Fruit fly (Drosophila melanogaster) whole organism, prepupa: ENCODE measurements around the gene cad.

Experiments
- Blimp-1 ChIP-seq: fragments of 200-800 bp; sonication (Bioruptor generic); optimal IDR thresholded peaks from 3 replicates; lab custom pipeline; 2017; ENCODE audit warnings: missing biosample characterization, missing genetic modification characterization, mild to moderate bottlenecking, moderate library complexity, missing genetic modification reagents
- CG10631 ChIP-seq: fragments of 200-800 bp; sonication (Bioruptor generic); optimal IDR thresholded peaks from 2 replicates; lab custom pipeline; 2016; ENCODE audit warnings: missing biosample characterization, missing genetic modification characterization
- CG10669 ChIP-seq: fragments of 200-800 bp; sonication (Bioruptor generic); optimal IDR thresholded peaks from 3 replicates; lab custom pipeline; 2018; ENCODE audit warnings: missing biosample characterization, mild to moderate bottlenecking, missing genetic modification characterization, moderate library complexity
- CG11294 ChIP-seq: fragments of 200-800 bp; sonication (Bioruptor generic); IDR thresholded peaks from 2 replicates; pipeline ENCODE4 v1.3.6; 2022; ENCODE audit warnings: missing biosample characterization, missing genetic modification characterization
- CG11762 ChIP-seq: fragments of 200-800 bp; sonication (Bioruptor generic); optimal IDR thresholded peaks from 3 replicates; lab custom pipeline; 2016; ENCODE audit warnings: missing biosample characterization, missing genetic modification characterization; ENCODE audit not compliant: insufficient read depth
- CG15336 ChIP-seq: fragments of 200-800 bp; sonication (Bioruptor generic); IDR thresholded peaks from 2 replicates; pipeline ENCODE4 v1.3.6; 2022; ENCODE audit warnings: missing biosample characterization, missing genetic modification characterization
- CG1621 ChIP-seq: fragments of 200-800 bp; sonication (Bioruptor generic); optimal IDR thresholded peaks from 3 replicates; lab custom pipeline; 2018; ENCODE audit warnings: missing biosample characterization, mild to moderate bottlenecking, missing genetic modification characterization
- CG16779 ChIP-seq: fragments of 200-800 bp; sonication (Bioruptor generic); optimal IDR thresholded peaks from 3 replicates; lab custom pipeline; 2017; ENCODE audit warnings: missing biosample characterization, mild to moderate bottlenecking, missing genetic modification characterization
- CG3032 ChIP-seq: fragments of 200-800 bp; optimal IDR thresholded peaks from 2 replicates; lab custom pipeline; 2019; ENCODE audit warnings: missing biosample characterization, mild to moderate bottlenecking, missing genetic modification characterization, moderate library complexity
- CG32006 ChIP-seq: fragments of 200-800 bp; sonication (Bioruptor generic); optimal IDR thresholded peaks from 3 replicates; lab custom pipeline; 2017; ENCODE audit warnings: missing biosample characterization, mild to moderate bottlenecking, missing genetic modification characterization
- CG34406 ChIP-seq: fragments of 200-800 bp; sonication (Bioruptor generic); optimal IDR thresholded peaks from 3 replicates; lab custom pipeline; 2016; ENCODE audit warnings: missing biosample characterization, missing genetic modification characterization
- CG4318 ChIP-seq: fragments of 200-800 bp; sonication (Bioruptor generic); optimal IDR thresholded peaks from 3 replicates; lab custom pipeline; 2017; ENCODE audit warnings: missing biosample characterization, mild to moderate bottlenecking, missing genetic modification characterization
- CG6276 ChIP-seq: fragments of 200-800 bp; sonication (Bioruptor generic); optimal IDR thresholded peaks from 2 replicates; lab custom pipeline; 2017; ENCODE audit warnings: missing biosample characterization, mild to moderate bottlenecking, missing genetic modification characterization
- CG6792 ChIP-seq: fragments of 200-800 bp; sonication (Bioruptor generic); optimal IDR thresholded peaks from 3 replicates; lab custom pipeline; 2016; ENCODE audit warnings: missing biosample characterization, missing genetic modification characterization
- CG6808 ChIP-seq: fragments of 200-800 bp; sonication (Bioruptor generic); optimal IDR thresholded peaks from 3 replicates; lab custom pipeline; 2017; ENCODE audit warnings: missing biosample characterization, missing genetic modification characterization, mild to moderate bottlenecking, moderate library complexity, missing genetic modification reagents
- CG6854 ChIP-seq: fragments of 200-800 bp; sonication (Bioruptor generic); optimal IDR thresholded peaks from 2 replicates; lab custom pipeline; 2017; ENCODE audit warnings: missing biosample characterization, mild to moderate bottlenecking, missing genetic modification characterization
- CG7368 ChIP-seq: fragments of 200-800 bp; sonication (Bioruptor generic); optimal IDR thresholded peaks from 3 replicates; lab custom pipeline; 2016; ENCODE audit warnings: missing biosample characterization, missing genetic modification characterization
- CG8119 ChIP-seq: fragments of 200-800 bp; sonication (Bioruptor generic); IDR thresholded peaks from 3 replicates; pipeline ENCODE4 v1.3.6; 2022; ENCODE audit warnings: missing biosample characterization, missing genetic modification characterization
- CG8319 ChIP-seq: fragments of 200-800 bp; sonication (Bioruptor generic); optimal IDR thresholded peaks from 3 replicates; lab custom pipeline; 2016; ENCODE audit warnings: missing biosample characterization, missing genetic modification characterization
- CG8632 ChIP-seq: fragments of 200-800 bp; sonication (Bioruptor generic); optimal IDR thresholded peaks from 3 replicates; lab custom pipeline; 2016; ENCODE audit warnings: missing biosample characterization, missing genetic modification characterization
- CG9139 ChIP-seq: fragments of 200-800 bp; sonication (Bioruptor generic); optimal IDR thresholded peaks from 3 replicates; lab custom pipeline; 2017; ENCODE audit warnings: missing biosample characterization, mild to moderate bottlenecking, missing genetic modification characterization
- Eip75B ChIP-seq: fragments of 200-800 bp; sonication (Bioruptor generic); optimal IDR thresholded peaks from 3 replicates; lab custom pipeline; 2016; ENCODE audit warnings: missing biosample characterization, missing genetic modification characterization
- Eip78C ChIP-seq: fragments of 200-800 bp; sonication (Bioruptor generic); peaks from one replicate; lab custom pipeline; 2016; ENCODE audit warnings: missing biosample characterization, missing genetic modification characterization
- Eip93F ChIP-seq: fragments of 200-800 bp; sonication (Bioruptor generic); optimal IDR thresholded peaks from 2 replicates; lab custom pipeline; 2016; ENCODE audit warnings: missing biosample characterization, mild to moderate bottlenecking, missing genetic modification characterization
- Ets21C ChIP-seq: fragments of 200-800 bp; sonication (Bioruptor generic); optimal IDR thresholded peaks from 3 replicates; lab custom pipeline; 2016; ENCODE audit warnings: missing biosample characterization, missing genetic modification characterization
- Ets96B ChIP-seq: fragments of 200-800 bp; optimal IDR thresholded peaks from 2 replicates; lab custom pipeline; 2019; ENCODE audit warnings: missing biosample characterization, mild to moderate bottlenecking, missing genetic modification characterization, moderate library complexity
- Gug ChIP-seq: fragments of 200-800 bp; sonication (Bioruptor generic); IDR thresholded peaks from 2 replicates; pipeline ENCODE4 v1.3.6; 2022; ENCODE audit warnings: missing biosample characterization, missing genetic modification characterization
- Hr39 ChIP-seq: fragments of 200-800 bp; sonication (Bioruptor generic); optimal IDR thresholded peaks from 2 replicates; lab custom pipeline; 2016; ENCODE audit warnings: missing biosample characterization, missing genetic modification characterization
- Hr4 ChIP-seq: fragments of 200-800 bp; sonication (Bioruptor generic); optimal IDR thresholded peaks from 3 replicates; lab custom pipeline; 2016; ENCODE audit warnings: missing biosample characterization, missing genetic modification characterization
- Lpt ChIP-seq: fragments of 200-800 bp; sonication (Bioruptor generic); optimal IDR thresholded peaks from 3 replicates; lab custom pipeline; 2016; ENCODE audit warnings: missing biosample characterization, missing genetic modification characterization
- Met ChIP-seq: fragments of 200-800 bp; sonication (Bioruptor generic); optimal IDR thresholded peaks from 3 replicates; lab custom pipeline; 2016; ENCODE audit warnings: missing biosample characterization, missing genetic modification characterization
- OdsH ChIP-seq: fragments of 200-800 bp; sonication (Bioruptor generic); optimal IDR thresholded peaks from 3 replicates; lab custom pipeline; 2016; ENCODE audit warnings: missing biosample characterization, missing genetic modification characterization
- Smox ChIP-seq: fragments of 200-800 bp; sonication (Bioruptor generic); optimal IDR thresholded peaks from 3 replicates; lab custom pipeline; 2016; ENCODE audit warnings: missing biosample characterization, missing genetic modification characterization
- Sox102F ChIP-seq: fragments of 200-800 bp; sonication (Bioruptor generic); optimal IDR thresholded peaks from 2 replicates; lab custom pipeline; 2016; ENCODE audit warnings: missing biosample characterization, mild to moderate bottlenecking, missing genetic modification characterization
- Sox14 ChIP-seq: fragments of 200-800 bp; sonication (Bioruptor generic); optimal IDR thresholded peaks from 3 replicates; lab custom pipeline; 2016; ENCODE audit warnings: missing biosample characterization, missing genetic modification characterization
- Sox15 ChIP-seq: fragments of 200-800 bp; sonication (Bioruptor generic); optimal IDR thresholded peaks from 3 replicates; lab custom pipeline; 2016; ENCODE audit warnings: missing biosample characterization, missing genetic modification characterization
- achi ChIP-seq: fragments of 200-800 bp; sonication (Bioruptor generic); optimal IDR thresholded peaks from 3 replicates; lab custom pipeline; 2016; ENCODE audit warnings: missing biosample characterization, missing genetic modification characterization
- dac ChIP-seq: fragments of 200-800 bp; sonication (Bioruptor generic); optimal IDR thresholded peaks from 2 replicates; lab custom pipeline; 2017; ENCODE audit warnings: missing biosample characterization, mild to moderate bottlenecking, missing genetic modification characterization
- esn ChIP-seq: fragments of 200-800 bp; sonication (Bioruptor generic); optimal IDR thresholded peaks from 2 replicates; lab custom pipeline; 2016; ENCODE audit warnings: missing biosample characterization, mild to moderate bottlenecking, missing genetic modification characterization, moderate library complexity
- fd59A ChIP-seq: fragments of 200-800 bp; sonication (Bioruptor generic); optimal IDR thresholded peaks from 2 replicates; lab custom pipeline; 2017; ENCODE audit warnings: missing biosample characterization, mild to moderate bottlenecking, missing genetic modification characterization, missing genetic modification reagents
- fd85E ChIP-seq: fragments of 200-800 bp; sonication (Bioruptor generic); optimal IDR thresholded peaks from 3 replicates; lab custom pipeline; 2016; ENCODE audit warnings: missing biosample characterization, missing genetic modification characterization
- fkh ChIP-seq: fragments of 200-800 bp; sonication (Bioruptor generic); optimal IDR thresholded peaks from 3 replicates; lab custom pipeline; 2017; ENCODE audit warnings: missing biosample characterization, mild to moderate bottlenecking, missing genetic modification characterization, moderate library complexity
- lz ChIP-seq: fragments of 200-800 bp; sonication (Bioruptor generic); optimal IDR thresholded peaks from 3 replicates; lab custom pipeline; 2016; ENCODE audit warnings: missing biosample characterization, missing genetic modification characterization
- net ChIP-seq: fragments of 200-800 bp; sonication (Bioruptor generic); optimal IDR thresholded peaks from 3 replicates; lab custom pipeline; 2016; ENCODE audit warnings: missing biosample characterization, missing genetic modification characterization
- pdm3 ChIP-seq: fragments of 200-800 bp; sonication (Bioruptor generic); optimal IDR thresholded peaks from 3 replicates; lab custom pipeline; 2016; ENCODE audit warnings: missing biosample characterization, missing genetic modification characterization
- salr ChIP-seq, 2 experiments: fragments of 200-800 bp; sonication (Bioruptor generic); optimal IDR thresholded peaks; 3 replicates each; lab custom pipeline; 2016 to 2018; ENCODE audit warnings: missing biosample characterization in 2 of 2, missing genetic modification characterization in 2 of 2, mild to moderate bottlenecking in 1 of 2
- spab ChIP-seq: fragments of 200-800 bp; sonication (Bioruptor generic); optimal IDR thresholded peaks from 2 replicates; lab custom pipeline; 2017; ENCODE audit warnings: missing biosample characterization, mild to moderate bottlenecking, missing genetic modification characterization, missing genetic modification reagents
- ss ChIP-seq, 2 experiments: fragments of 200-800 bp; sonication (Bioruptor generic); optimal IDR thresholded peaks; 2 replicates in 1 of 2; 3 replicates in 1 of 2; lab custom pipeline; 2017 to 2018; ENCODE audit warnings: mild to moderate bottlenecking in 2 of 2, missing biosample characterization in 2 of 2, missing genetic modification characterization in 2 of 2, moderate library complexity in 1 of 2
- vri ChIP-seq: fragments of 200-800 bp; sonication (Bioruptor generic); optimal IDR thresholded peaks from 3 replicates; lab custom pipeline; 2016; ENCODE audit warnings: missing biosample characterization, mild to moderate bottlenecking, missing genetic modification characterization

cad gene

dm6 chr2L:20799991-20800897, 29.7 kb downstream of the cad start:
- TF ChIP-seq Eip93F (peak; percentile 95), OdsH (GFP tag; lab: Kevin White, UChicago) (peak; percentile 94), CG8119 (peak; percentile 77), Met (GFP tag; lab: Kevin White, UChicago) (peak; percentile 99), CG10631 (GFP tag; lab: Kevin White, UChicago) (peak; percentile 95), CG8319 (GFP tag; lab: Kevin White, UChicago) (peak; percentile 94), Hr4 (GFP tag; lab: Kevin White, UChicago) (peak; percentile 81), vri (GFP tag; lab: Kevin White, UChicago) (peak; percentile 97), CG32006 (GFP tag; lab: Kevin White, UChicago) (peak; percentile 79), CG1621 (tag; lab: Kevin White, UChicago) (peak; percentile 97), dac (GFP tag; lab: Kevin White, UChicago) (peak; percentile 38), CG3032 (tag; lab: Kevin White, UChicago) (peak; percentile 97), Sox14 (GFP tag; lab: Kevin White, UChicago) (peak; percentile 97), CG11762 (GFP tag; lab: Kevin White, UChicago) (peak; percentile 92), CG11294 (GFP tag; lab: Robert Waterston, UW) (no peak; the same call in 1 of the 2 replicates), Lpt (peak; percentile 82), lz (GFP tag; lab: Kevin White, UChicago) (peak; percentile 97), fkh (GFP tag; lab: Kevin White, UChicago) (peak; percentile 61), CG4318 (peak; percentile 50), pdm3 (peak; percentile 95), Ets96B (tag; lab: Kevin White, UChicago) (peak; percentile 97), ss (GFP tag; optimal IDR thresholded peaks at IDR 0.05; lab: Kevin White, UChicago) (peak; percentile 96 to 98), CG8632 (GFP tag; lab: Kevin White, UChicago) (peak; percentile 93), CG10669 (peak; percentile 97), achi (GFP tag; lab: Kevin White, UChicago) (peak; percentile 93), CG6808 (GFP tag; lab: Kevin White, UChicago) (peak; percentile 97), fd59A (GFP tag; lab: Kevin White, UChicago) (peak; percentile 96), Sox15 (GFP tag; lab: Kevin White, UChicago) (peak; percentile 91), esn (peak; percentile 98), CG7368 (GFP tag; lab: Kevin White, UChicago) (peak; percentile 93), fd85E (GFP tag; lab: Kevin White, UChicago) (peak; percentile 79), salr (GFP tag; optimal IDR thresholded peaks at IDR 0.05; lab: Kevin White, UChicago) (peak; percentile 82 to 97), net (GFP tag; lab: Kevin White, UChicago) (peak; percentile 93), Hr39 (peak; percentile 98), Smox (GFP tag; lab: Kevin White, UChicago) (peak; percentile 97), CG9139 (peak; percentile 95), spab (GFP tag; lab: Kevin White, UChicago) (peak; percentile 98), CG15336 (GFP tag; lab: Robert Waterston, UW) (peak; percentile 65), CG16779 (tag; lab: Kevin White, UChicago) (peak; percentile 77), Ets21C (GFP tag; lab: Kevin White, UChicago) (peak; percentile 97), Eip75B (peak; percentile 97), Gug (GFP tag; lab: Robert Waterston, UW) (peak; percentile 61), Sox102F (peak; percentile 98), CG6276 (peak; percentile 71), CG6854 (GFP tag; lab: Kevin White, UChicago) (peak; percentile 91), CG34406 (GFP tag; lab: Kevin White, UChicago) (peak; percentile 93), Eip78C (GFP tag; lab: Kevin White, UChicago) (peak; percentile 99), Blimp-1 (peak; percentile 90), CG6792 (peak; percentile 95)
